Fruit fly (Drosophila melanogaster) whole organism, embryonic: ENCODE measurements around the gene Eig71Ei.
A peak's percentile ranks its signal among the peaks of the same experiment; 100 is the strongest.

Source experiments
- Atf6 ChIP-seq: fragments of 200-800 bp; sonication (Bioruptor generic); IDR thresholded peaks from 2 replicates; pipeline ENCODE4 v1.3.6; 2022; ENCODE audit warnings: missing biosample characterization, missing genetic modification characterization
- B-H2 ChIP-seq: fragments of 200-800 bp; sonication (Bioruptor generic); optimal IDR thresholded peaks from 2 replicates; lab custom pipeline; 2018; ENCODE audit warnings: missing biosample characterization, mild to moderate bottlenecking, missing genetic modification characterization
- CG10209 ChIP-seq: fragments of 200-800 bp; sonication (Bioruptor generic); optimal IDR thresholded peaks from 3 replicates; lab custom pipeline; 2017; ENCODE audit warnings: missing biosample characterization, mild to moderate bottlenecking, missing genetic modification characterization, missing genetic modification reagents
- CG10366 ChIP-seq: fragments of 200-800 bp; sonication (Bioruptor generic); IDR thresholded peaks from 2 replicates; pipeline ENCODE4 v1.3.6; 2022; ENCODE audit warnings: missing biosample characterization, missing genetic modification characterization
- CG12236 ChIP-seq: fragments of 200-800 bp; sonication (Bioruptor generic); optimal IDR thresholded peaks from 2 replicates; lab custom pipeline; 2016; ENCODE audit warnings: missing biosample characterization, missing genetic modification characterization
- CG12391 ChIP-seq: fragments of 200-800 bp; sonication (Bioruptor generic); optimal IDR thresholded peaks from 3 replicates; lab custom pipeline; 2018; ENCODE audit warnings: missing biosample characterization, mild to moderate bottlenecking, missing genetic modification characterization, moderate library complexity
- CG12769 ChIP-seq: fragments of 200-800 bp; sonication (Bioruptor generic); optimal IDR thresholded peaks from 2 replicates; lab custom pipeline; 2019; ENCODE audit warnings: missing biosample characterization, mild to moderate bottlenecking, missing genetic modification characterization, moderate library complexity
- CG13287 ChIP-seq: fragments of 200-800 bp; sonication (Bioruptor generic); IDR thresholded peaks from 2 replicates; pipeline ENCODE4 v1.3.6; 2022; ENCODE audit warnings: missing biosample characterization, missing genetic modification characterization; ENCODE audit not compliant: partially characterized antibody
- CG13894 ChIP-seq: fragments of 200-800 bp; sonication (Bioruptor generic); optimal IDR thresholded peaks from 3 replicates; lab custom pipeline; 2018; ENCODE audit warnings: missing biosample characterization, mild to moderate bottlenecking, missing genetic modification characterization, moderate library complexity
- CG14014 ChIP-seq: fragments of 200-800 bp; sonication (Bioruptor generic); IDR thresholded peaks from 2 replicates; pipeline ENCODE4 v1.3.6; 2022; ENCODE audit warnings: missing biosample characterization, missing genetic modification characterization
- CG14667 ChIP-seq: fragments of 200-800 bp; sonication (Bioruptor generic); IDR thresholded peaks from 2 replicates; pipeline ENCODE4 v1.3.6; 2022; ENCODE audit warnings: missing biosample characterization, missing genetic modification characterization
- CG15269 ChIP-seq: fragments of 200-800 bp; sonication (Bioruptor generic); optimal IDR thresholded peaks from 2 replicates; lab custom pipeline; 2018; ENCODE audit warnings: missing biosample characterization, mild to moderate bottlenecking, missing genetic modification characterization, moderate library complexity
- CG16779 ChIP-seq: fragments of 200-800 bp; sonication (Bioruptor generic); IDR thresholded peaks from 2 replicates; pipeline ENCODE4 v1.3.6; 2022; ENCODE audit warnings: missing biosample characterization, missing genetic modification characterization
- CG17328 ChIP-seq: fragments of 200-800 bp; sonication (Bioruptor generic); IDR thresholded peaks from 2 replicates; pipeline ENCODE4 v1.3.6; 2022; ENCODE audit warnings: missing biosample characterization, missing genetic modification characterization
- CG17568 ChIP-seq: fragments of 200-800 bp; sonication (Bioruptor generic); optimal IDR thresholded peaks from 2 replicates; lab custom pipeline; 2018; ENCODE audit warnings: missing biosample characterization, mild to moderate bottlenecking, missing genetic modification characterization, moderate library complexity
- CG30020 ChIP-seq: fragments of 200-800 bp; optimal IDR thresholded peaks from 2 replicates; lab custom pipeline; 2019; ENCODE audit warnings: missing biosample characterization, mild to moderate bottlenecking, missing genetic modification characterization, moderate library complexity
- CG30431 ChIP-seq: fragments of 200-800 bp; sonication (Bioruptor generic); optimal IDR thresholded peaks from 2 replicates; lab custom pipeline; 2017; ENCODE audit warnings: missing biosample characterization, missing genetic modification characterization
- CG3407 ChIP-seq: fragments of 200-800 bp; sonication (Bioruptor generic); optimal IDR thresholded peaks from 2 replicates; lab custom pipeline; 2018; ENCODE audit warnings: missing biosample characterization, mild to moderate bottlenecking, missing genetic modification characterization
- CG3838 ChIP-seq: fragments of 200-800 bp; sonication (Bioruptor generic); optimal IDR thresholded peaks from 3 replicates; lab custom pipeline; 2016; ENCODE audit warnings: missing biosample characterization, missing genetic modification characterization
- CG4617 ChIP-seq: fragments of 200-800 bp; sonication (Bioruptor generic); optimal IDR thresholded peaks from 3 replicates; lab custom pipeline; 2016; ENCODE audit warnings: missing biosample characterization, missing genetic modification characterization, borderline replicate concordance
- CG4707 ChIP-seq: fragments of 200-800 bp; sonication (Bioruptor generic); optimal IDR thresholded peaks from 2 replicates; lab custom pipeline; 2018; ENCODE audit warnings: missing biosample characterization, mild to moderate bottlenecking, missing genetic modification characterization, moderate library complexity
- CG7556 ChIP-seq: fragments of 200-800 bp; sonication (Bioruptor generic); optimal IDR thresholded peaks from 2 replicates; lab custom pipeline; 2017; ENCODE audit warnings: missing biosample characterization, mild to moderate bottlenecking, missing genetic modification characterization
- CG7987 ChIP-seq: fragments of 200-800 bp; sonication (Bioruptor generic); optimal IDR thresholded peaks from 2 replicates; lab custom pipeline; 2018; ENCODE audit warnings: missing biosample characterization, mild to moderate bottlenecking, missing genetic modification characterization, moderate library complexity
- CG8388 ChIP-seq: fragments of 200-800 bp; sonication (Bioruptor generic); optimal IDR thresholded peaks from 2 replicates; lab custom pipeline; 2019; ENCODE audit warnings: missing biosample characterization, mild to moderate bottlenecking, missing genetic modification characterization, moderate library complexity
- CG9609 ChIP-seq: fragments of 200-800 bp; sonication (Bioruptor generic); optimal IDR thresholded peaks from 3 replicates; lab custom pipeline; 2016; ENCODE audit warnings: missing biosample characterization, missing genetic modification characterization
- D19A ChIP-seq: fragments of 200-800 bp; optimal IDR thresholded peaks from 3 replicates; lab custom pipeline; 2019; ENCODE audit warnings: missing biosample characterization, mild to moderate bottlenecking, missing genetic modification characterization, moderate library complexity
- Dip2 ChIP-seq: fragments of 200-800 bp; sonication (Bioruptor generic); IDR thresholded peaks from 2 replicates; pipeline ENCODE4 v1.3.6; 2022; ENCODE audit warnings: missing biosample characterization, missing genetic modification characterization
- Fer3 ChIP-seq: fragments of 200-800 bp; sonication (Bioruptor generic); optimal IDR thresholded peaks from 2 replicates; lab custom pipeline; 2018; ENCODE audit warnings: missing biosample characterization, mild to moderate bottlenecking, missing genetic modification characterization, moderate library complexity
- Hsf ChIP-seq: fragments of 200-800 bp; sonication (Bioruptor generic); optimal IDR thresholded peaks from 3 replicates; lab custom pipeline; 2016; ENCODE audit warnings: missing biosample characterization, missing genetic modification characterization
- PHDP ChIP-seq: fragments of 200-800 bp; sonication (Bioruptor generic); optimal IDR thresholded peaks from 3 replicates; lab custom pipeline; 2018; ENCODE audit warnings: missing biosample characterization, mild to moderate bottlenecking, missing genetic modification characterization, moderate library complexity
- Usf ChIP-seq: fragments of 200-800 bp; sonication (Bioruptor generic); optimal IDR thresholded peaks from 2 replicates; lab custom pipeline; 2017; ENCODE audit warnings: missing genotype, missing biosample characterization, missing genetic modification characterization
- bbx ChIP-seq: fragments of 200-800 bp; sonication (Bioruptor generic); IDR thresholded peaks from 2 replicates; pipeline ENCODE4 v1.3.6; 2022; ENCODE audit warnings: missing biosample characterization, missing genetic modification characterization; ENCODE audit not compliant: partially characterized antibody
- bigmax ChIP-seq: fragments of 200-800 bp; sonication (Bioruptor generic); optimal IDR thresholded peaks from 2 replicates; lab custom pipeline; 2018; ENCODE audit warnings: missing biosample characterization, mild to moderate bottlenecking, missing genetic modification characterization
- dati ChIP-seq: fragments of 200-800 bp; sonication (Bioruptor generic); IDR thresholded peaks from 2 replicates; pipeline ENCODE4 v1.3.6; 2022; ENCODE audit warnings: missing biosample characterization, missing genetic modification characterization
- dmrt99B ChIP-seq: fragments of 200-800 bp; sonication (Bioruptor generic); optimal IDR thresholded peaks from 2 replicates; lab custom pipeline; 2018; ENCODE audit warnings: missing biosample characterization, mild to moderate bottlenecking, missing genetic modification characterization, moderate library complexity
- fd96Cb ChIP-seq: fragments of 200-800 bp; sonication (Bioruptor generic); optimal IDR thresholded peaks from 2 replicates; lab custom pipeline; 2018; ENCODE audit warnings: missing biosample characterization, mild to moderate bottlenecking, missing genetic modification characterization, moderate library complexity
- grau ChIP-seq: fragments of 200-800 bp; optimal IDR thresholded peaks from 3 replicates; lab custom pipeline; 2019; ENCODE audit warnings: missing biosample characterization, mild to moderate bottlenecking, missing genetic modification characterization, moderate library complexity
- inv ChIP-seq: fragments of 200-800 bp; sonication (Bioruptor generic); IDR thresholded peaks from 2 replicates; pipeline ENCODE4 v1.3.6; 2022; ENCODE audit warnings: missing biosample characterization, missing genetic modification characterization; ENCODE audit not compliant: partially characterized antibody
- jigr1 ChIP-seq: fragments of 200-800 bp; sonication (Bioruptor generic); IDR thresholded peaks from 3 replicates; pipeline ENCODE4 v1.3.6; 2022; ENCODE audit warnings: missing biosample characterization, missing genetic modification characterization
- jumu ChIP-seq: fragments of 200-800 bp; sonication (Bioruptor generic); optimal IDR thresholded peaks from 3 replicates; lab custom pipeline; 2016; ENCODE audit warnings: missing biosample characterization, missing genetic modification characterization
- nerfin-2 ChIP-seq: fragments of 200-800 bp; sonication (Bioruptor generic); IDR thresholded peaks from 2 replicates; pipeline ENCODE4 v1.3.6; 2022; ENCODE audit warnings: missing biosample characterization, missing genetic modification characterization; ENCODE audit not compliant: partially characterized antibody
- org-1 ChIP-seq: fragments of 200-800 bp; sonication (Bioruptor generic); optimal IDR thresholded peaks from 2 replicates; lab custom pipeline; 2017; ENCODE audit warnings: missing biosample characterization, missing genetic modification characterization
- otp ChIP-seq: fragments of 200-800 bp; sonication (Bioruptor generic); IDR thresholded peaks from 3 replicates; pipeline ENCODE4, ENCODE4 v1.3.6; 2022; ENCODE audit warnings: missing biosample characterization, missing genetic modification characterization
- pan ChIP-seq, 4 experiments: fragments of >200 bp in 3 of 4; fragments of 200-800 bp in 1 of 4; sonication (Bioruptor generic) in 1 of 4; optimal IDR thresholded peaks in 3 of 4; IDR thresholded peaks in 1 of 4; 2 replicates each; pipeline versions ENCODE4 v1.3.6 to Lab custom; 2017 to 2022; ENCODE audit warnings: missing biosample characterization in 2 of 4, missing genetic modification characterization in 2 of 4, mixed read lengths in 1 of 4
- scrt ChIP-seq: fragments of 200-800 bp; sonication (Bioruptor generic); optimal IDR thresholded peaks from 2 replicates; lab custom pipeline; 2018; ENCODE audit warnings: missing biosample characterization, mild to moderate bottlenecking, missing genetic modification characterization, moderate library complexity
- seq ChIP-seq: fragments of 200-800 bp; sonication (Bioruptor generic); IDR thresholded peaks from 2 replicates; pipeline ENCODE4 v1.3.6; 2022; ENCODE audit warnings: missing biosample characterization, missing genetic modification characterization
- sob ChIP-seq: fragments of 200-800 bp; sonication (Bioruptor generic); IDR thresholded peaks from 2 replicates; pipeline ENCODE4 v1.3.6; 2022; ENCODE audit warnings: missing biosample characterization, missing genetic modification characterization
- tup ChIP-seq: fragments of 200-800 bp; sonication (Bioruptor generic); optimal IDR thresholded peaks from 2 replicates; lab custom pipeline; 2016; ENCODE audit warnings: missing biosample characterization, mild to moderate bottlenecking, missing genetic modification characterization, moderate library complexity

The Eig71Ei gene

DNA sequence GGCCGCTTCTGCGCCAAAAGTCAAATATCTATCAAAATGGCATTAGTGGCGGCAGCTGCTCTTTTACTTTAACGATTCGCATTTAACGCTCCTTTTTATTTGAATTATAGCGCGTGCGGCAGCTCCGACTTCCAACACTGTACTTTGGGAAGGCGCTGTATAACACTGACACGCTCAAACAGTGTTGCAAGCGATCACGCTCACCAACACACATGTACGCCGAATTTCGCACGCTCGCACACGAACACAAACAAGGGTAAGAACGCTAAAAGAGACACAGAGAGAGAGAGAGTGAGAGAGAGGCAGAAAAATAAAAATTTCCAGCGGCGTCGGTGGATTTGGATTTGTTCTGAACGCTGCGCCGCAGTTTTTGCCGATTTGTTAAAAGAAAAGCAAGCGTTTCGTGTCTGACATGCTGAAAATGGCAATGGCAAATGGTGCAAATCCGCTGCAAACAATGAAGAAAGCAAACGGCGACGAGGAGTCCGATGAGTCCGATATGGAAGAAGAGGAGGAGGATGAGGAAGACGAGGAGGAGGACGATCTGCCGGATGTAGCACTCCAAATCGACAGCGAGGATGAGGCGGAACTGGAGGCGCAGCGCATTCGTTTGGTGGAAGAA lies 39.8 kb upstream of the Eig71Ei start, which contains the start of gene Phs (continued):
- peak; percentile 16 for TF ChIP-seq CG8388
- TF ChIP-seq bigmax (GFP tag; lab: Kevin White, UChicago): peak; percentile 59
- peak; percentile 70 for TF ChIP-seq org-1 (GFP tag; lab: Kevin White, UChicago)
- peak; percentile 55 for TF ChIP-seq grau (tag; lab: Kevin White, UChicago)
- TF ChIP-seq fd96Cb (tag; lab: Kevin White, UChicago): peak; percentile 44
- no peak for TF ChIP-seq D19A (tag; lab: Kevin White, UChicago)
- TF ChIP-seq CG12769: peak; percentile 82
- peak; percentile 83 for TF ChIP-seq Hsf (GFP tag; lab: Kevin White, UChicago)
- TF ChIP-seq seq (GFP tag; lab: Robert Waterston, UW): peak; percentile 78
- peak; percentile 78 for TF ChIP-seq otp (GFP tag; lab: Robert Waterston, UW)
- peak; percentile 61 for TF ChIP-seq CG3838 (GFP tag; lab: Kevin White, UChicago)
- TF ChIP-seq CG3407: peak; percentile 60
- peak; percentile 71 for TF ChIP-seq CG10366
- TF ChIP-seq jigr1 (GFP tag; lab: Robert Waterston, UW): no peak
- peak; percentile 91 for TF ChIP-seq CG9609 (GFP tag; lab: Kevin White, UChicago)
- peak; percentile 28 for TF ChIP-seq scrt (GFP tag; lab: Kevin White, UChicago)
- peak; percentile 67 for TF ChIP-seq Fer3
- TF ChIP-seq CG30431 (GFP tag; lab: Kevin White, UChicago): peak; percentile 68
- peak; percentile 72 for TF ChIP-seq Atf6 (GFP tag; lab: Robert Waterston, UW)
- TF ChIP-seq CG17328 (GFP tag; lab: Robert Waterston, UW): peak; percentile 66
- TF ChIP-seq CG7987 (GFP tag; lab: Kevin White, UChicago): peak; percentile 88
- peak; percentile 80 for TF ChIP-seq CG10209 (GFP tag; lab: Kevin White, UChicago)
- peak; percentile 47 for TF ChIP-seq CG15269 (tag; lab: Kevin White, UChicago)
- peak; percentile 90 for TF ChIP-seq jumu (GFP tag; lab: Kevin White, UChicago)
- TF ChIP-seq CG13287 (GFP tag; lab: Robert Waterston, UW): peak; percentile 69
- TF ChIP-seq Dip2 (GFP tag; lab: Robert Waterston, UW): no peak
- peak; percentile 48 for TF ChIP-seq PHDP
- TF ChIP-seq dati (GFP tag; lab: Robert Waterston, UW): no peak
- 0 out of 2 replicates have a peak, but pooled peaks have one; percentile 13 for TF ChIP-seq inv (GFP tag; lab: Robert Waterston, UW)
- peak; percentile 92 for TF ChIP-seq B-H2 (GFP tag; lab: Kevin White, UChicago)
- TF ChIP-seq nerfin-2 (GFP tag; lab: Robert Waterston, UW): no peak
- peak; percentile 7 for TF ChIP-seq CG17568 (GFP tag; lab: Kevin White, UChicago)
- peak; percentile 83 for TF ChIP-seq CG16779 (GFP tag; lab: Robert Waterston, UW)
- peak; percentile 63 for TF ChIP-seq CG13894 (tag; lab: Kevin White, UChicago)
- TF ChIP-seq CG7556 (GFP tag; lab: Kevin White, UChicago): peak; percentile 69
- peak; percentile 48 for TF ChIP-seq Usf
- peak; percentile 56 for TF ChIP-seq CG12236 (GFP tag; lab: Kevin White, UChicago)
- 0 out of 2 replicates have a peak, but pooled peaks have one; percentile 51 for TF ChIP-seq CG14667 (GFP tag; lab: Robert Waterston, UW)
- peak; percentile 16 for TF ChIP-seq CG30020 (tag; lab: Kevin White, UChicago)
- TF ChIP-seq sob (GFP tag; lab: Robert Waterston, UW): peak; percentile 96
- peak; percentile 69 for TF ChIP-seq CG14014 (GFP tag; lab: Robert Waterston, UW)
- peak; percentile 69 for TF ChIP-seq bbx (GFP tag; lab: Robert Waterston, UW)
- peak; percentile 70 for TF ChIP-seq CG4617 (GFP tag; lab: Kevin White, UChicago)
- TF ChIP-seq CG12391 (tag; lab: Kevin White, UChicago): peak; percentile 50
- TF ChIP-seq pan (optimal IDR thresholded peaks at IDR 0.05; lab: Kevin White, UChicago): no peak
- peak in 1 of 2 experiments; percentile 71 for TF ChIP-seq pan (GFP tag; optimal IDR thresholded peaks at IDR 0.05 in 1 of 2, IDR thresholded peaks at IDR 0.05 in 1 of 2)
- TF ChIP-seq tup (GFP tag; lab: Kevin White, UChicago): peak; percentile 73
- TF ChIP-seq CG4707 (GFP tag; lab: Kevin White, UChicago): peak; percentile 59
- TF ChIP-seq dmrt99B (tag; lab: Kevin White, UChicago): peak; percentile 18
